Fruit fly (Drosophila melanogaster) whole organism, embryonic: Measurements from ENCODE around the gene GAPcenA.
A peak's percentile ranks its signal among the peaks of the same experiment; 100 is the strongest.

Experiments used
- Aef1 ChIP-seq: fragments of 200-800 bp; sonication (Bioruptor generic); IDR thresholded peaks from 3 replicates; pipeline ENCODE4 v1.3.6; 2022; ENCODE audit warnings: missing biosample characterization, missing genetic modification characterization
- Blimp-1 ChIP-seq: fragments of 200-800 bp; sonication (Bioruptor generic); optimal IDR thresholded peaks from 3 replicates; lab custom pipeline; 2018; ENCODE audit warnings: missing biosample characterization, missing genetic modification characterization, mild to moderate bottlenecking, moderate library complexity, missing genetic modification reagents
- CG10267 ChIP-seq: fragments of 200-800 bp; sonication (Bioruptor generic); optimal IDR thresholded peaks from 2 replicates; lab custom pipeline; 2018; ENCODE audit warnings: missing biosample characterization, mild to moderate bottlenecking, missing genetic modification characterization, moderate library complexity
- CG11504 ChIP-seq: fragments of 200-800 bp; sonication (Bioruptor generic); optimal IDR thresholded peaks from 3 replicates; lab custom pipeline; 2019; ENCODE audit warnings: missing biosample characterization, mild to moderate bottlenecking, missing genetic modification characterization, moderate library complexity
- CG13287 ChIP-seq: fragments of 200-800 bp; sonication (Bioruptor generic); IDR thresholded peaks from 2 replicates; pipeline ENCODE4 v1.3.6; 2022; ENCODE audit warnings: missing biosample characterization, missing genetic modification characterization; ENCODE audit not compliant: partially characterized antibody
- CG14710 ChIP-seq: fragments of 200-800 bp; sonication (Bioruptor generic); optimal IDR thresholded peaks from 3 replicates; lab custom pipeline; 2019; ENCODE audit warnings: missing biosample characterization, mild to moderate bottlenecking, missing genetic modification characterization, moderate library complexity
- CG14860 ChIP-seq: fragments of 200-800 bp; sonication (Bioruptor generic); IDR thresholded peaks from 3 replicates; pipeline ENCODE4 v1.3.6; 2022; ENCODE audit warnings: missing biosample characterization, missing genetic modification characterization; ENCODE audit not compliant: partially characterized antibody
- CG17829 ChIP-seq: fragments of 200-800 bp; optimal IDR thresholded peaks from 2 replicates; lab custom pipeline; 2019; ENCODE audit warnings: missing biosample characterization, mild to moderate bottlenecking, missing genetic modification characterization, moderate library complexity
- CG2116 ChIP-seq: fragments of 200-800 bp; sonication (Bioruptor generic); optimal IDR thresholded peaks from 3 replicates; lab custom pipeline; 2018; ENCODE audit warnings: missing biosample characterization, mild to moderate bottlenecking, missing genetic modification characterization
- CG2129 ChIP-seq: fragments of 200-800 bp; sonication (Bioruptor generic); IDR thresholded peaks from 2 replicates; pipeline ENCODE4 v1.3.6; 2022; ENCODE audit warnings: missing biosample characterization, missing genetic modification characterization; ENCODE audit not compliant: partially characterized antibody
- CG2199 ChIP-seq: fragments of 200-800 bp; sonication (Bioruptor generic); IDR thresholded peaks from 3 replicates; pipeline ENCODE4 v1.3.6; 2022; ENCODE audit warnings: missing biosample characterization, missing genetic modification characterization
- CG34224 ChIP-seq: fragments of 200-800 bp; sonication (Bioruptor generic); IDR thresholded peaks from 3 replicates; pipeline ENCODE4 v1.3.6; 2022; ENCODE audit warnings: missing biosample characterization, missing genetic modification characterization; ENCODE audit not compliant: partially characterized antibody
- CG42726 ChIP-seq: fragments of 200-800 bp; sonication (Bioruptor generic); IDR thresholded peaks from 2 replicates; pipeline ENCODE4 v1.3.6; 2022; ENCODE audit warnings: missing biosample characterization, missing genetic modification characterization; ENCODE audit not compliant: partially characterized antibody
- CG4617 ChIP-seq: fragments of 200-800 bp; sonication (Bioruptor generic); optimal IDR thresholded peaks from 3 replicates; lab custom pipeline; 2016; ENCODE audit warnings: missing biosample characterization, missing genetic modification characterization, borderline replicate concordance
- CG6254 ChIP-seq: fragments of 200-800 bp; sonication (Bioruptor generic); optimal IDR thresholded peaks from 3 replicates; lab custom pipeline; 2017; ENCODE audit warnings: mild to moderate bottlenecking, missing biosample characterization, missing genetic modification reagents, missing genetic modification characterization
- CoRest ChIP-seq: fragments of 200-800 bp; sonication (Bioruptor generic); optimal IDR thresholded peaks from 3 replicates; lab custom pipeline; 2018; ENCODE audit warnings: missing biosample characterization, mild to moderate bottlenecking, missing genetic modification characterization, moderate library complexity
- E2f2 ChIP-seq: fragments of 200-800 bp; sonication (Bioruptor generic); IDR thresholded peaks from 2 replicates; pipeline ENCODE4 v1.3.6; 2022; ENCODE audit warnings: missing biosample characterization, missing genetic modification characterization
- HLH4C ChIP-seq: fragments of 200-800 bp; sonication (Bioruptor generic); IDR thresholded peaks from 3 replicates; pipeline ENCODE4 v1.3.6; 2022; ENCODE audit warnings: missing biosample characterization, missing genetic modification characterization; ENCODE audit not compliant: partially characterized antibody
- HmgZ ChIP-seq: fragments of 200-800 bp; sonication (Bioruptor generic); optimal IDR thresholded peaks from 2 replicates; lab custom pipeline; 2018; ENCODE audit warnings: missing biosample characterization, mild to moderate bottlenecking, missing genetic modification characterization
- Hr78 ChIP-seq, 2 experiments: fragments of 200-800 bp in 1 of 2; fragments of >200 bp in 1 of 2; sonication (Bioruptor generic) in 1 of 2; optimal IDR thresholded peaks; 2 replicates each; lab custom pipeline; 2017 to 2019; ENCODE audit warnings: missing biosample characterization in 2 of 2, missing genetic modification characterization in 2 of 2, mild to moderate bottlenecking in 1 of 2, moderate library complexity in 1 of 2
- MBD-R2 ChIP-seq: fragments of 200-800 bp; sonication (Bioruptor generic); IDR thresholded peaks from 2 replicates; pipeline ENCODE4 v1.3.6; 2022; ENCODE audit warnings: missing biosample characterization, missing genetic modification characterization
- MESR4 ChIP-seq: fragments of 200-800 bp; sonication (Bioruptor generic); optimal IDR thresholded peaks from 2 replicates; lab custom pipeline; 2018; ENCODE audit warnings: missing biosample characterization, mild to moderate bottlenecking, missing genetic modification characterization, moderate library complexity
- Med ChIP-seq: fragments of 200-800 bp; sonication (Bioruptor generic); peaks from one replicate; lab custom pipeline; 2016; ENCODE audit warnings: missing biosample characterization, missing genetic modification characterization, mild to moderate bottlenecking, inconsistent platforms, moderate library complexity
- Myb ChIP-seq: fragments of 200-800 bp; sonication (Bioruptor generic); optimal IDR thresholded peaks from 2 replicates; lab custom pipeline; 2016; ENCODE audit warnings: missing biosample characterization, missing genetic modification characterization
- NC2α ChIP-seq: fragments of 200-800 bp; sonication (Bioruptor generic); optimal IDR thresholded peaks from 2 replicates; lab custom pipeline; 2016; ENCODE audit warnings: missing biosample characterization, missing genetic modification characterization
- PHDP ChIP-seq: fragments of 200-800 bp; sonication (Bioruptor generic); optimal IDR thresholded peaks from 3 replicates; lab custom pipeline; 2018; ENCODE audit warnings: missing biosample characterization, mild to moderate bottlenecking, missing genetic modification characterization, moderate library complexity
- Ptx1 ChIP-seq: fragments of 200-800 bp; sonication (Bioruptor generic); IDR thresholded peaks from 2 replicates; pipeline ENCODE4 v1.3.6; 2022; ENCODE audit warnings: missing biosample characterization, missing genetic modification characterization
- Scr ChIP-seq: fragments of 200-800 bp; sonication (Bioruptor generic); IDR thresholded peaks from 2 replicates; pipeline ENCODE4 v1.3.6; 2022; ENCODE audit warnings: missing biosample characterization, missing genetic modification characterization; ENCODE audit not compliant: partially characterized antibody
- Sry-δ ChIP-seq: fragments of 200-800 bp; sonication (Bioruptor generic); optimal IDR thresholded peaks from 2 replicates; lab custom pipeline; 2016; ENCODE audit warnings: missing biosample characterization, missing genetic modification characterization
- Vsx1 ChIP-seq: fragments of 200-800 bp; sonication (Bioruptor generic); optimal IDR thresholded peaks from 2 replicates; lab custom pipeline; 2017; ENCODE audit warnings: missing biosample characterization, mild to moderate bottlenecking, missing genetic modification characterization, missing genetic modification reagents
- abd-A ChIP-seq: fragments of 200-800 bp; sonication (Bioruptor generic); optimal IDR thresholded peaks from 3 replicates; lab custom pipeline; 2019; ENCODE audit warnings: missing biosample characterization, mild to moderate bottlenecking, missing genetic modification characterization, moderate library complexity
- ato ChIP-seq: fragments of 200-800 bp; sonication (Bioruptor generic); IDR thresholded peaks from 2 replicates; pipeline ENCODE4 v1.3.6; 2022; ENCODE audit warnings: missing biosample characterization, missing genetic modification characterization; ENCODE audit not compliant: partially characterized antibody
- crp ChIP-seq, 2 experiments: fragments of 200-800 bp; sonication (Bioruptor generic); optimal IDR thresholded peaks; 2 replicates in 1 of 2; 3 replicates in 1 of 2; lab custom pipeline; 2017; ENCODE audit warnings: missing biosample characterization in 2 of 2, missing genetic modification characterization in 2 of 2, mild to moderate bottlenecking in 1 of 2, moderate library complexity in 1 of 2
- dysf ChIP-seq: fragments of 200-800 bp; sonication (Bioruptor generic); IDR thresholded peaks from 3 replicates; pipeline ENCODE4 v1.3.6; 2022; ENCODE audit warnings: missing biosample characterization, missing genetic modification characterization
- emc ChIP-seq: fragments of 200-800 bp; sonication (Bioruptor generic); optimal IDR thresholded peaks from 2 replicates; lab custom pipeline; 2016; ENCODE audit warnings: missing biosample characterization, missing genetic modification characterization
- gsb-n ChIP-seq: fragments of 200-800 bp; sonication (Bioruptor generic); optimal IDR thresholded peaks from 3 replicates; lab custom pipeline; 2018; ENCODE audit warnings: missing biosample characterization, mild to moderate bottlenecking, missing genetic modification characterization
- hbn ChIP-seq: fragments of 200-800 bp; sonication (Bioruptor generic); IDR thresholded peaks from 2 replicates; pipeline ENCODE4 v1.3.6; 2022; ENCODE audit warnings: missing biosample characterization, missing genetic modification characterization; ENCODE audit not compliant: partially characterized antibody
- knrl ChIP-seq: fragments of 200-800 bp; sonication (Bioruptor generic); IDR thresholded peaks from 3 replicates; pipeline ENCODE4 v1.3.6; 2022; ENCODE audit warnings: missing biosample characterization, missing genetic modification characterization; ENCODE audit not compliant: partially characterized antibody
- mld ChIP-seq: fragments of 200-800 bp; sonication (Bioruptor generic); IDR thresholded peaks from 3 replicates; pipeline ENCODE4 v1.3.6; 2022; ENCODE audit warnings: missing biosample characterization, missing genetic modification characterization; ENCODE audit not compliant: partially characterized antibody
- nerfin-2 ChIP-seq: fragments of 200-800 bp; sonication (Bioruptor generic); IDR thresholded peaks from 2 replicates; pipeline ENCODE4 v1.3.6; 2022; ENCODE audit warnings: missing biosample characterization, missing genetic modification characterization; ENCODE audit not compliant: partially characterized antibody
- sens ChIP-seq: fragments of 200-800 bp; sonication (Bioruptor generic); peaks from one replicate; lab custom pipeline; 2016; ENCODE audit warnings: missing biosample characterization, missing genetic modification characterization
- sna ChIP-seq: fragments of 200-800 bp; sonication (Bioruptor generic); IDR thresholded peaks from 2 replicates; pipeline ENCODE4 v1.3.6; 2022; ENCODE audit warnings: missing biosample characterization, missing genetic modification characterization; ENCODE audit not compliant: partially characterized antibody
- sr ChIP-seq: fragments of 200-800 bp; sonication (Bioruptor generic); IDR thresholded peaks from 3 replicates; pipeline ENCODE4 v1.3.6; 2022; ENCODE audit warnings: missing biosample characterization, missing genetic modification characterization
- trem ChIP-seq: fragments of 200-800 bp; optimal IDR thresholded peaks from 3 replicates; lab custom pipeline; 2019; ENCODE audit warnings: missing biosample characterization, mild to moderate bottlenecking, missing genetic modification characterization, moderate library complexity
- unc-4 ChIP-seq: fragments of 200-800 bp; sonication (Bioruptor generic); IDR thresholded peaks from 2 replicates; pipeline ENCODE4 v1.3.6; 2022; ENCODE audit warnings: missing biosample characterization, missing genetic modification characterization; ENCODE audit not compliant: partially characterized antibody
- vnd ChIP-seq: fragments of 200-800 bp; sonication (Bioruptor generic); IDR thresholded peaks from 3 replicates; pipeline ENCODE4 v1.3.6; 2022; ENCODE audit warnings: missing biosample characterization, missing genetic modification characterization; ENCODE audit not compliant: partially characterized antibody
- zen2 ChIP-seq: fragments of 200-800 bp; sonication (Bioruptor generic); IDR thresholded peaks from 3 replicates; pipeline ENCODE4 v1.3.6; 2022; ENCODE audit warnings: missing biosample characterization, missing genetic modification characterization; ENCODE audit not compliant: partially characterized antibody

Gene GAPcenA

dm6 chr3L:8296941-8297340 lies 49.4 kb upstream of the GAPcenA start, which contains the start of gene Rab19 (continued):
- peak; percentile 94 for TF ChIP-seq unc-4
- peak; percentile 19; the same call in 1 of the 2 replicates for TF ChIP-seq ato (GFP tag; lab: Robert Waterston, UW)
- TF ChIP-seq CG34224 (GFP tag; lab: Robert Waterston, UW): peak; percentile 95
- peak; percentile 12 for TF ChIP-seq Vsx1 (GFP tag; lab: Kevin White, UChicago)
- peak; percentile 85 for TF ChIP-seq vnd (GFP tag; lab: Robert Waterston, UW)
- TF ChIP-seq CG2199 (GFP tag; lab: Robert Waterston, UW): no peak
- no peak for TF ChIP-seq Ptx1 (GFP tag; lab: Robert Waterston, UW)
- TF ChIP-seq NC2α (GFP tag; lab: Kevin White, UChicago): no peak
- TF ChIP-seq zen2 (GFP tag; lab: Robert Waterston, UW): peak; percentile 91
- peak; percentile 69 for TF ChIP-seq Med (GFP tag; lab: Kevin White, UChicago)
- peak; percentile 89 for TF ChIP-seq HLH4C (GFP tag; lab: Robert Waterston, UW)
- peak; percentile 72 for TF ChIP-seq MESR4
- peak in 1 of 2 experiments; percentile 100 for TF ChIP-seq Hr78 (GFP tag; optimal IDR thresholded peaks at IDR 0.05; lab: Kevin White, UChicago)
- TF ChIP-seq hbn (GFP tag; lab: Robert Waterston, UW): peak; percentile 87
- peak; percentile 94 for TF ChIP-seq Scr
- peak; percentile 74 for TF ChIP-seq CG10267 (tag; lab: Kevin White, UChicago)
- TF ChIP-seq MBD-R2: peak; percentile 59; the same call in 1 of the 2 replicates
- peak; percentile 85 for TF ChIP-seq Blimp-1 (GFP tag; lab: Kevin White, UChicago)
- TF ChIP-seq gsb-n: peak; percentile 77
- peak; percentile 48; the same call in 1 of the 2 replicates for TF ChIP-seq E2f2
- TF ChIP-seq CG2129 (GFP tag; lab: Robert Waterston, UW): peak; percentile 87
- peak; percentile 82 for TF ChIP-seq CG2116 (GFP tag; lab: Kevin White, UChicago)
- TF ChIP-seq sens (GFP tag; lab: Kevin White, UChicago): peak; percentile 29
- TF ChIP-seq Sry-δ: peak; percentile 71
- TF ChIP-seq Aef1 (GFP tag; lab: Robert Waterston, UW): no peak
- peak; percentile 12 for TF ChIP-seq PHDP
- no peak for TF ChIP-seq CG6254
- peak; percentile 76 for TF ChIP-seq nerfin-2
- peak; percentile 52 for TF ChIP-seq CoRest (tag; lab: Kevin White, UChicago)
- peak; percentile 24 to 89 for TF ChIP-seq crp (GFP tag; optimal IDR thresholded peaks at IDR 0.05; lab: Kevin White, UChicago)
- TF ChIP-seq CG11504 (tag; lab: Kevin White, UChicago): no peak
- TF ChIP-seq CG13287 (GFP tag; lab: Robert Waterston, UW): peak; percentile 97
- peak; percentile 15 for TF ChIP-seq CG4617 (GFP tag; lab: Kevin White, UChicago)
- TF ChIP-seq sna (GFP tag; lab: Robert Waterston, UW): peak; percentile 97
- peak; percentile 86 for TF ChIP-seq CG14860 (GFP tag; lab: Robert Waterston, UW)
- no peak for TF ChIP-seq emc
- peak; percentile 13 for TF ChIP-seq CG17829 (tag; lab: Kevin White, UChicago)
- TF ChIP-seq Myb (GFP tag; lab: Kevin White, UChicago): peak; percentile 85
- no peak for TF ChIP-seq sr (GFP tag; lab: Robert Waterston, UW)
- peak; percentile 87 for TF ChIP-seq knrl (GFP tag; lab: Robert Waterston, UW)
- TF ChIP-seq mld: peak; percentile 78; the same call in 2 of the 3 replicates
- TF ChIP-seq CG42726: peak; percentile 25; the same call in 1 of the 2 replicates
- TF ChIP-seq HmgZ: peak; percentile 27
- TF ChIP-seq abd-A: peak; percentile 5
- TF ChIP-seq dysf (GFP tag; lab: Robert Waterston, UW): no peak
- peak; percentile 61 for TF ChIP-seq trem (tag; lab: Kevin White, UChicago)
- TF ChIP-seq CG14710 (tag; lab: Kevin White, UChicago): peak; percentile 93
